Fruit fly (Drosophila melanogaster) Kc167 (cell line): ENCODE results near the gene Cpr92A.

Experiments used
- Myc ChIP-seq: fragments of >200 bp; optimal IDR thresholded peaks from 2 replicates; lab custom pipeline; 2017; ENCODE audit warnings: missing external identifiers
- Sin3A ChIP-seq: fragments of >200 bp; optimal IDR thresholded peaks from 2 replicates; lab custom pipeline; 2018; ENCODE audit warnings: missing external identifiers
- h ChIP-seq: fragments of >200 bp; optimal IDR thresholded peaks from 3 replicates; lab custom pipeline; 2018; ENCODE audit warnings: missing external identifiers
- insv ChIP-seq: fragments of >200 bp; optimal IDR thresholded peaks from 3 replicates; lab custom pipeline; 2018; ENCODE audit warnings: missing external identifiers
- psq ChIP-seq: fragments of >200 bp; optimal IDR thresholded peaks from 2 replicates; lab custom pipeline; 2017; ENCODE audit warnings: missing external identifiers
- ttk ChIP-seq: sonication (Bioruptor generic); optimal IDR thresholded peaks from 2 replicates; lab custom pipeline; 2017; ENCODE audit warnings: missing external identifiers

Gene Cpr92A

DNA sequence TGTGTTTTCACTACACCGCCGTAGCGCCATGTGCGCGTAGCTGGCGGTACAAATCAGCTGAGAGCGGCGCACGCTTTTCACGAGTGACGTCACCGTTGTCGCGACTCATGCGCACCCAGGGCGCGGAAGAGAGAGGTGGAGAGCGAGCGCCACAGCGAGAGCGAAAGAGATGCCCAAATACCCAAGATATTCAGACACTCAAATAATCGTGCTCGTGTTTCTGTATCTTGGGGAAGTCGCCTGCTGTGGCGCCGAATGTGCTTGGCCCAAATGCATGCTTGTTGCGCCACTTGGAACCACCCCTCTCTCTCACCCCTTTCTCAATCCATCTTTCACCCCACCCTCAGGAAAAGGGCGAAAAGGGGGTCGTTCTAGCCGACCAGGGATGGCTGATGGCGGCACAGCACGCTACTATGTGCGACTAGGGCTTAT, 33.9 kb upstream of the Cpr92A start, which contains the start of gene CG6231:
Gene CG6231, minus strand, starts transcription at position 34 of the 432 bp plus-strand sequence.
- TF ChIP-seq insv (lab: Kevin White, UChicago) (no peak), Myc (lab: Kevin White, UChicago) (no peak), ttk (lab: Kevin White, UChicago) (no peak), psq (lab: Kevin White, UChicago) (no peak), Sin3A (lab: Kevin White, UChicago) (no peak), h (lab: Kevin White, UChicago) (no peak)

DNA sequence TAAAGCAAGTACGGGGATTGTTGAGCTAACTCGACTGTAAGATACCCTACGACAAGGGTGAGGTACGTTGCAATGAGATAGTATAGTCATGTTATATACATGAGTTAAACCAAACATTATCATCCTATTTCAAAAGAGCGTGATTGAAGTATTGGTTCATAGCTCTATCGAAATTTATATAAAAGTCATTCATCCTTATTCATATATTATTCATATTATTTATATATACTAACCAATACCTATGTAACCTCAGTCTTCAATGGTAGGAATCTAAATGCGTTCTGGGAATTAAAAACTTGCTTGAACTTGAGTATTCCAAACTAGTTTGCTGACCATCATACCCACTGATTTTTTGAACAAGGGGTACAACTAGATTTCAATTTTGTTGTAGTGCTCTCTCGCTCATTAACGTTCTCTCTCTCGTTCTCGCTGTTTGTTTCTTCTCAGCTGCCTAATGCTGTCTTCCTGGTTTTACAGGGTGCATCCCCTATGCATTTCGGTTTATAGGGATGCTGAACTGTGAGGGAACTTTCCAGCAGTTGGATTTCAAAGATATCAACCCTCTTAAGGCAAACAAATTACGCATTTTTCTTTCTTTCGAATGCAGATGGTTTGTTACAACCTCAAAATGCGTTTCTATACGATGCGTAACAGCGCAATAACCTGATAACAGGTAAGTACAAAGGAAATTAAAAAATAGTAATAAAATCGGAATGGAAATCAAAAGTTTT, 29.2 kb upstream of the Cpr92A start:
- TF ChIP-seq psq (lab: Kevin White, UChicago): no peak
- no peak for TF ChIP-seq Myc (lab: Kevin White, UChicago)
- TF ChIP-seq Sin3A (lab: Kevin White, UChicago): no peak
- no peak for TF ChIP-seq h (lab: Kevin White, UChicago)
- no peak for TF ChIP-seq ttk (lab: Kevin White, UChicago)
- TF ChIP-seq insv (lab: Kevin White, UChicago): no peak

DNA sequence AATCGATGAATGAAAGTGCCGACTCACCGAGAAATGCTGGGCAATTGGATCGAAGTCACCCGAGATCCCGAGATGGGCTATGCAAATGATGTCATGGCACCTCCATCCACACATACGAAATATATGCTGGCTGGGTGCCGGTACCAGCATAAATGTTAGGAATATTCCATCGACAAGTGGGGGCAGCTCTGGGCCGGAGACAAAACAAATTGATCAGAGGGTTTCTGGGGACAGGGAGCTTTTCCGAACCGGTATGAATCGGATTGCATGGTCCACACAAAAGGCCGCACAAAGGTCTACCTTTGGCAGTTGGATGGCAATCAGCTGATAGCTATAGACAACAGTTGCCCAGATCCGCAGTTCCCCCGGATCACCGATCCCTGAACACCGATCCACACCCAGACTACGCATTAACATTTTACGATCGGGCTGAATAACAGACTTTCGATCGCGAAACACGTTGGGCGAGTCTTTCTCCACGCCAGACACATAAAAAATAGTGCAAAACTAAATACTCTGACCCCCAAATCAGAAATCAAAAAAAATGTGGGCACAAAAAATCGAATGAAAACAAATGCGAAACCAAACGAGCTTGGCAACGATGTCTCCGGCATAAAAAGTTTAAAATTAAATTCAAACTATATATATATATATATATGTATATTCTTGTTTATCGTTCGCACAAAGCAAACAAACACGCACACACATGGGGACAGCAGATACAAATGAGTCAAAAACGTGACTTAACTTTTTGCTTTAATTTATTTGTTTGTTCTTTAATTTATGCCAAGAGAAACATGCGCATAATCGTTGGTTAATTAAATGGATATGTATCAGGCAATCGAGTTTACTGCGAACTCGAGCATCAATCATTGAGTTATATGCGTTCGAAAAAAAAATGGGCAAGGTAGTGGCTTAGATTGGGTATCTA, 26.8 kb upstream of the Cpr92A start:
- TF ChIP-seq Sin3A (lab: Kevin White, UChicago) (no peak), psq (lab: Kevin White, UChicago) (no peak), insv (lab: Kevin White, UChicago) (no peak), ttk (lab: Kevin White, UChicago) (no peak), h (lab: Kevin White, UChicago) (no peak), Myc (lab: Kevin White, UChicago) (no peak)

dm6 chr3R:19624482-19624881, 25.7 kb upstream of the Cpr92A start:
- TF ChIP-seq psq (lab: Kevin White, UChicago): no peak
- no peak for TF ChIP-seq Sin3A (lab: Kevin White, UChicago)
- TF ChIP-seq Myc (lab: Kevin White, UChicago): no peak
- TF ChIP-seq h (lab: Kevin White, UChicago): no peak
- TF ChIP-seq insv (lab: Kevin White, UChicago): no peak
- no peak for TF ChIP-seq ttk (lab: Kevin White, UChicago)

- TF ChIP-seq Sin3A (lab: Kevin White, UChicago) (no peak), h (lab: Kevin White, UChicago) (no peak), ttk (lab: Kevin White, UChicago) (no peak), psq (lab: Kevin White, UChicago) (no peak), Myc (lab: Kevin White, UChicago) (no peak), insv (lab: Kevin White, UChicago) (no peak)
Measured at dm6 chr3R:19623606-19624005, 24.9 kb upstream of the Cpr92A start.

DNA sequence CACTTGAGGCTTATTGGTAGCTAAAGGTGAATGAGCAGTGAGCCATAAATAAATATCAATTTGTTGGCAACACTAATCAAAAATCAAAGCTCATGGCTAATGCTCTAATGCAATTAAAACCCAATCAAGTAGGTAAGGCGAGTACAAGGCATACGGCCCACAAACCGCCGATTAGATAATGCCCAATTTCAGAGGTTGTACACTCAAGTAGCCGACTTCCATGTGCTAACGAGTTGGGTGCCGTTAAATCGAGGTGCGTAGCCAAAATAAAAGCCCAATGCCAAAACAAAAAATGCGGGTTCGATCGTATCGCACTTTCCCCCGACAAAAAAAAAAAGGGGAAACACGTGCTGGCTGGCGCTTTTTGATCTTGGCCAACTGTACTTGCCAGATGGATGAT, 23.2 kb upstream of the Cpr92A start:
- TF ChIP-seq psq (lab: Kevin White, UChicago) (no peak), ttk (lab: Kevin White, UChicago) (no peak), Sin3A (lab: Kevin White, UChicago) (no peak), insv (lab: Kevin White, UChicago) (no peak), h (lab: Kevin White, UChicago) (no peak), Myc (lab: Kevin White, UChicago) (no peak)

DNA sequence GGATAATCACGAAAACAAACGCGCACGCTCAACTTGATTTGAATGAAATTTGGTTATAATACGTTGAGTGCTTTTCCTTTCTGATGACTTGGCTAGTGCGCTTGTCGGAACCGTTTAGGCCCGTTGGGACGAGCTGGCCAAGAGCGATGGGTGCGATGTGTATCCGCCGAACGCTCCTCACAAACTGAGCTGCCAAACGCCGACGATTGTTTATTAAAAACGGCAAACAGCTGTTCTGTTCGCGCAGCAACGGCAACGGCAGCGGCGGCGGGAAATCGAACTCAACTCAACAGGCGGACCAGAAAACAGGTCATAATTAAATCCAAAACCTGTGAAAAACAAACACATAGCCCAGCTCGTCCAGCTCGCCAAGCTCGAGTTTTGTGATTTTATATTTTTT, 22.2 kb upstream of the Cpr92A start:
- TF ChIP-seq Sin3A (lab: Kevin White, UChicago) (no peak), h (lab: Kevin White, UChicago) (no peak), insv (lab: Kevin White, UChicago) (no peak), ttk (lab: Kevin White, UChicago) (no peak), Myc (lab: Kevin White, UChicago) (no peak), psq (lab: Kevin White, UChicago) (no peak)

DNA sequence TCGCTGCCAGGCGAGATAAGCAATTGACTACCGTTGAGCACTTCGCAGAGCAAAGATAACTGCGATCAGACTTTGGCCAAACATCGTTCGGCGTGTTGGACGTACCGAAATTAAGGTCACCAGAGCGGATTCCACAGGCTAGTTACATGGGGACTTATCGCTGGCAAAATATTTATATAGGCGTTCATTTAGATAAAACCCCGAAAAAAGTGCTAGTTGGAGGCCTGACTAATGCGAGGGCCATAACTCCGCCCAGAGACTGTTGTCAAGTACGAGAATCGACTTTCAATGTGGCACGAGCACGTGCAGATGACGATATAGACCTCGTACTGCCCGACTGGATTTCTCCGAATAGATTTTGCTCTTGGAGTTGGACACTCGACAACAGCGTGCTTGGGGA, 21.2 kb upstream of the Cpr92A start:
- TF ChIP-seq ttk (lab: Kevin White, UChicago): no peak
- TF ChIP-seq Myc (lab: Kevin White, UChicago): no peak
- TF ChIP-seq Sin3A (lab: Kevin White, UChicago): no peak
- TF ChIP-seq insv (lab: Kevin White, UChicago): no peak
- TF ChIP-seq h (lab: Kevin White, UChicago): no peak
- no peak for TF ChIP-seq psq (lab: Kevin White, UChicago)

DNA sequence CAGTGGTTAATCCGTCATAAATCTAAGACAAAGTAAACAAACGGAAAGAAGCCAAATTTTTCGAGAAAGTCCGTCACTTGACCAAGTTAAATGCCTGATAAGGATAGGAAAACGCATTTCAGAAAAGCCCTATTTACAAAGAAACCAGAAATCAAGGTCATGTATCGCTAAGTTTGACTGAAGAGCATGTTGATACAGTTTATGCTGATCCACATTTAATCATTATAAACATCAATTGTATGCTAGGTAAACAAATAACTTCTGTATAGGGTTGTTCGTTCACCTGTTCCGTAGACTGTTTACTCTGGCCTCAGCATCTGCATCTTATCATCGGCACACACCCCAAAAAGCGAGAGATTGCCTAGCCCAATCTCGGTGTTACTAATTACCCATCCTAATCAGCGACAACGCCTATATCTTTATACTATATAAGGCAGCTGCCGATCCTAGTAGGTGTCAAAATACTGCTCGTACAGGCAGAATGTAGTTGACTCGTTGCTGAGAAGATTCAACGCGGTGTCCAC, 14.2 kb upstream of the Cpr92A start, which contains the start of gene CG16727:
Gene CG16727, plus strand, starts transcription at position 474 of the 524 bp plus-strand sequence.
- TF ChIP-seq ttk (lab: Kevin White, UChicago) (no peak), psq (lab: Kevin White, UChicago) (no peak), insv (lab: Kevin White, UChicago) (no peak), Sin3A (lab: Kevin White, UChicago) (no peak), h (lab: Kevin White, UChicago) (no peak), Myc (lab: Kevin White, UChicago) (no peak)

DNA sequence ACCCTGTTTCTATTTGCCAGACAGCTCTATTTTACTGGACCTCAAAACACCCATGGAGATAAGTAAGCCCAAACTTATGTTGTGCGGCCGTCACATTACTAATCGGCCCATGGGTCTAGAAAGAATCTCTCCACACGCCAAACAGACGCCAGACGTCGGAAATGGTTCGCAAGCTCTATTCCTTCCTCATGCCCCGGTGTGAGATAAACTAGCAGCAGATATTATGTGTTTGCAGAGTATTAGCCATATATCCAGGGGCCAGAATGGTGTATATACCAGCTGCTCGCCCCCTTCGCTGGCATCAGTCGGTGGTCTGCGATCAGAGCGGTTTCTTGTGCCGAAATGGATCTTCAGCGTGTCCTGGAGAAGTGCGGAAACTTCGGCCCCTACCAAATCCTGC, 11.2 kb upstream of the Cpr92A start, which contains the start of gene CG17752:
Gene CG17752, plus strand, starts transcription at position 301 of the 400 bp plus-strand sequence.
- TF ChIP-seq ttk (lab: Kevin White, UChicago) (no peak), Myc (lab: Kevin White, UChicago) (no peak), h (lab: Kevin White, UChicago) (no peak), Sin3A (lab: Kevin White, UChicago) (no peak), insv (lab: Kevin White, UChicago) (no peak)
